Worm (Caenorhabditis elegans) whole organism, L1 larva: ENCODE measurements around the gene penr-1.

Experiments
- dpl-1 ChIP-seq, 3 experiments: fragments of 150-350 bp in 2 of 3; sonication (generic microtip) in 1 of 3; optimal IDR thresholded peaks; 2 replicates each; lab custom pipeline; 2014 to 2017; ENCODE audit warnings: missing biosample characterization in 3 of 3, missing genetic modification characterization in 3 of 3, missing genetic modification reagents in 3 of 3
- dsc-1 ChIP-seq: sonication (generic microtip); optimal IDR thresholded peaks from 2 replicates; lab custom pipeline; 2016; ENCODE audit warnings: mild to moderate bottlenecking, missing genetic modification characterization, missing compliant biosample characterization
- egl-27 ChIP-seq, 2 experiments: fragments of 150-350 bp in 1 of 2; sonication (generic microtip); optimal IDR thresholded peaks; 3 replicates each; lab custom pipeline; 2017 to 2018; ENCODE audit warnings: missing biosample characterization in 2 of 2, missing genetic modification characterization in 2 of 2, missing genetic modification reagents in 2 of 2
- elt-3 ChIP-seq, 6 experiments: fragments of 150-350 bp in 1 of 6; sonication (generic microtip); optimal IDR thresholded peaks; 2 replicates each; lab custom pipeline; 2017 to 2018; ENCODE audit warnings: missing biosample characterization in 6 of 6, missing genetic modification characterization in 6 of 6, inconsistent platforms in 1 of 6
- lin-13 ChIP-seq: fragments of 150-350 bp; optimal IDR thresholded peaks from 2 replicates; lab custom pipeline; 2014; ENCODE audit warnings: missing biosample characterization, missing genetic modification reagents, missing genetic modification characterization
- lsy-2 ChIP-seq, 2 experiments: fragments of 150-350 bp; optimal IDR thresholded peaks; 2 replicates each; lab custom pipeline; 2014; ENCODE audit warnings: missing biosample characterization in 2 of 2, missing genetic modification characterization in 2 of 2
- mdl-1 ChIP-seq, 2 experiments: fragments of 150-350 bp; optimal IDR thresholded peaks; 2 replicates each; lab custom pipeline; 2014 to 2017; ENCODE audit warnings: missing biosample characterization in 2 of 2, missing genetic modification characterization in 2 of 2, inconsistent platforms in 1 of 2
- mep-1 ChIP-seq: fragments of 150-350 bp; optimal IDR thresholded peaks from 2 replicates; lab custom pipeline; 2014; ENCODE audit warnings: missing biosample characterization, missing genetic modification characterization
- nhr-77 ChIP-seq: fragments of 150-350 bp; optimal IDR thresholded peaks from 2 replicates; lab custom pipeline; 2014; ENCODE audit warnings: missing biosample characterization, missing genetic modification characterization
- skn-1 ChIP-seq: fragments of 150-350 bp; optimal IDR thresholded peaks from 2 replicates; lab custom pipeline; 2014; ENCODE audit warnings: missing biosample characterization, missing genetic modification characterization
- snpc-4 ChIP-seq: fragments of 150-350 bp; optimal IDR thresholded peaks from 2 replicates; lab custom pipeline; 2014; ENCODE audit warnings: missing biosample characterization, missing genetic modification characterization
- sox-4 ChIP-seq: sonication (generic microtip); optimal IDR thresholded peaks from 2 replicates; lab custom pipeline; 2016; ENCODE audit warnings: missing genetic modification characterization, missing compliant biosample characterization
- sup-37 ChIP-seq: fragments of 200-800 bp; sonication (Bioruptor generic); optimal IDR thresholded peaks from 2 replicates; lab custom pipeline; 2018; ENCODE audit warnings: mild to moderate bottlenecking, missing genetic modification characterization, missing compliant biosample characterization

- TF ChIP-seq sup-37 (GFP tag; lab: Kevin White, UChicago), result no peak
- TF ChIP-seq nhr-77 (tag; lab: Kevin White, UChicago), result no peak
- no peak for TF ChIP-seq skn-1 (tag; lab: Kevin White, UChicago)
- TF ChIP-seq mep-1 (tag; lab: Kevin White, UChicago), result no peak
- peak; percentile 27 for TF ChIP-seq dsc-1
- TF ChIP-seq egl-27 (tag; optimal IDR thresholded peaks at IDR 0.05; lab: Kevin White, UChicago), result no peak
- TF ChIP-seq dpl-1 (GFP tag; optimal IDR thresholded peaks at IDR 0.05; lab: Kevin White, UChicago), result no peak
- TF ChIP-seq mdl-1 (tag; optimal IDR thresholded peaks at IDR 0.05; lab: Kevin White, UChicago), result no peak
- no peak for TF ChIP-seq lsy-2 (tag; optimal IDR thresholded peaks at IDR 0.05; lab: Kevin White, UChicago)
- TF ChIP-seq elt-3 (tag; optimal IDR thresholded peaks at IDR 0.05; lab: Kevin White, UChicago), result no peak
- no peak for TF ChIP-seq snpc-4
- TF ChIP-seq sox-4 (tag; lab: Kevin White, UChicago), result no peak
- TF ChIP-seq lin-13 (GFP tag; lab: Kevin White, UChicago), result no peak
These were observed 31.9 kb downstream of the penr-1 start for ce11 chrV:5301226-5301625.
